Worm (Caenorhabditis elegans) whole organism, late embryonic: ENCODE data around the gene Y39H10B.3.

Source experiments
- C08G9.2 ChIP-seq: sonication (generic microtip); optimal IDR thresholded peaks from 2 replicates; lab custom pipeline; 2016; ENCODE audit warnings: mild to moderate bottlenecking, missing genetic modification characterization, moderate library complexity, missing compliant biosample characterization
- K02D7.2 ChIP-seq: sonication (generic microtip); optimal IDR thresholded peaks from 2 replicates; lab custom pipeline; 2017; ENCODE audit warnings: mild to moderate bottlenecking, missing genetic modification characterization, missing compliant biosample characterization
- K09A11.1 ChIP-seq: sonication (generic microtip); optimal IDR thresholded peaks from 2 replicates; lab custom pipeline; 2017; ENCODE audit warnings: antibody characterized with exemption, mild to moderate bottlenecking, missing genetic modification characterization, missing compliant biosample characterization; ENCODE audit not compliant: insufficient read depth
- ama-1 ChIP-seq: fragments of 150-350 bp; optimal IDR thresholded peaks from 2 replicates; lab custom pipeline; 2014
- ceh-31 ChIP-seq: sonication (generic microtip); optimal IDR thresholded peaks from 2 replicates; lab custom pipeline; 2016; ENCODE audit warnings: missing genetic modification characterization, missing compliant biosample characterization
- ceh-34 ChIP-seq: sonication (generic microtip); optimal IDR thresholded peaks from 2 replicates; lab custom pipeline; 2016; ENCODE audit warnings: mild to moderate bottlenecking, missing genetic modification characterization, missing compliant biosample characterization
- ceh-45 ChIP-seq: fragments of 200-800 bp; sonication (Bioruptor generic); IDR thresholded peaks from 2 replicates; pipeline ENCODE4 v1.3.6; 2022; ENCODE audit warnings: missing genetic modification reagents, missing genetic modification characterization, missing compliant biosample characterization
- dmd-4 ChIP-seq: sonication (generic microtip); optimal IDR thresholded peaks from 2 replicates; lab custom pipeline; 2016; ENCODE audit warnings: borderline replicate concordance, missing genetic modification characterization, missing compliant biosample characterization
- elt-2 ChIP-seq: sonication (generic microtip); optimal IDR thresholded peaks from 2 replicates; lab custom pipeline; 2016; ENCODE audit warnings: missing genetic modification reagents, missing genetic modification characterization, missing compliant biosample characterization
- gmeb-2 ChIP-seq: sonication (generic microtip); optimal IDR thresholded peaks from 2 replicates; lab custom pipeline; 2016; ENCODE audit warnings: missing genetic modification characterization, inconsistent platforms, missing compliant biosample characterization
- lim-6 ChIP-seq: sonication (generic microtip); optimal IDR thresholded peaks from 2 replicates; lab custom pipeline; 2016; ENCODE audit warnings: missing genetic modification characterization, missing compliant biosample characterization
- madf-2 ChIP-seq: sonication (generic microtip); optimal IDR thresholded peaks from 2 replicates; lab custom pipeline; 2017; ENCODE audit warnings: missing genetic modification characterization, missing compliant biosample characterization
- nfya-1 ChIP-seq: sonication (generic microtip); optimal IDR thresholded peaks from 2 replicates; lab custom pipeline; 2017; ENCODE audit warnings: missing genetic modification characterization, mild to moderate bottlenecking, missing compliant biosample characterization, antibody characterized with exemption, moderate library complexity
- npax-4 ChIP-seq: sonication (generic microtip); optimal IDR thresholded peaks from 2 replicates; lab custom pipeline; 2016; ENCODE audit warnings: missing genetic modification characterization, missing compliant biosample characterization
- pat-9 ChIP-seq: fragments of 200-800 bp; sonication (Bioruptor generic); optimal IDR thresholded peaks from 2 replicates; lab custom pipeline; 2018; ENCODE audit warnings: mild to moderate bottlenecking, missing genetic modification characterization, moderate library complexity, missing compliant biosample characterization
- pax-1 ChIP-seq: fragments of 150-350 bp; optimal IDR thresholded peaks from 2 replicates; lab custom pipeline; 2014; ENCODE audit warnings: missing biosample characterization, missing genetic modification characterization
- pha-4 ChIP-seq: fragments of 150-350 bp; optimal IDR thresholded peaks from 2 replicates; lab custom pipeline; 2018; ENCODE audit warnings: missing biosample characterization, missing genetic modification reagents, missing genetic modification characterization
- pros-1 ChIP-seq: fragments of 150-350 bp; optimal IDR thresholded peaks from 2 replicates; lab custom pipeline; 2014; ENCODE audit warnings: missing biosample characterization, missing genetic modification reagents, missing genetic modification characterization
- sdc-2 ChIP-seq: sonication (generic microtip); optimal IDR thresholded peaks from 2 replicates; lab custom pipeline; 2016; ENCODE audit warnings: missing genotype, missing genetic modification characterization, missing compliant biosample characterization
- sox-2 ChIP-seq: fragments of 200-800 bp; sonication (Bioruptor generic); IDR thresholded peaks from 2 replicates; pipeline ENCODE4 v1.3.6; 2022; ENCODE audit warnings: missing genetic modification reagents, missing genetic modification characterization, missing compliant biosample characterization
- tbx-2 ChIP-seq: sonication (generic microtip); optimal IDR thresholded peaks from 2 replicates; lab custom pipeline; 2016; ENCODE audit warnings: missing genetic modification characterization, missing compliant biosample characterization
- tbx-7 ChIP-seq: sonication (generic microtip); optimal IDR thresholded peaks from 2 replicates; lab custom pipeline; 2016; ENCODE audit warnings: missing genotype, missing genetic modification characterization, missing compliant biosample characterization
- ttx-3 ChIP-seq: sonication (generic microtip); optimal IDR thresholded peaks from 2 replicates; lab custom pipeline; 2016; ENCODE audit warnings: missing genetic modification reagents, missing genetic modification characterization, missing compliant biosample characterization
- unc-3 ChIP-seq, 2 experiments: fragments of 200-800 bp in 1 of 2; sonication (Bioruptor generic) in 1 of 2; sonication (generic microtip) in 1 of 2; conservative IDR thresholded peaks in 1 of 2; optimal IDR thresholded peaks in 1 of 2; 2 replicates each; pipeline versions ENCODE4 v1.3.6 to Lab custom; 2016 to 2022; ENCODE audit warnings: missing compliant biosample characterization in 2 of 2, missing genetic modification characterization in 2 of 2, missing genetic modification reagents in 1 of 2
- unc-42 ChIP-seq: sonication (generic microtip); optimal IDR thresholded peaks from 2 replicates; lab custom pipeline; 2016; ENCODE audit warnings: missing genotype, missing genetic modification characterization, missing compliant biosample characterization
- unc-86 ChIP-seq: sonication (generic microtip); optimal IDR thresholded peaks from 2 replicates; lab custom pipeline; 2016; ENCODE audit warnings: missing genetic modification characterization, missing compliant biosample characterization

The Y39H10B.3 gene

DNA sequence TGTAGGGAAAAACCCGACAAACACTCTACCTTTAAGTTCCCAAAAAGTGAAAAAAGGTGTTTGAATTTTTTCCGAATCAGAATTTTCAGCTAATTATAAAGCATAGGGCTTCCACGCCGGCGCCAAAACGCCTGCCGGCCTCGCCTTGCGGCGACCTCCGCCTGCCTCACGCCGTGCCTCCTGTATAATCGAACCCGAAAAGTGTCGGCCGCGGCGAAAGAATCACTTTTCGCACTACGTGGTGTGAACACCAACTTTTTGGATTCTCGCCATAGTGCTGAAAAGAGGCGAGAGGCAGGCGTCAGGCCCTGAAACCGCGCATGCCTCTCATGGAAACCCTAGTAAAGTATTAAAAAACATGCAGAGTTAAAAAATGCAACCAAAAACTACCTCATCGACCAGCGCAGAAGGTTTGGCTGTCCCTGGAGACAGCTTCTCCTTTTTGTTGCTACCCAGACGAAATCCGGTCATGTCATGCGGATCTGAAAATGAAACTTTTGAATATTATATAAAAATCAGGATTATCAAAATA is 45.0 kb downstream of the Y39H10B.3 start, which contains the start of gene nrsn-1:
TSS of gene nrsn-1 (minus strand) at position 482 of the 532 bp plus-strand sequence.
- TF ChIP-seq nfya-1 (tag; lab: Kevin White, UChicago) (no peak), pat-9 (no peak), elt-2 (no peak), K09A11.1 (tag; lab: Kevin White, UChicago) (no peak), ttx-3 (tag; lab: Kevin White, UChicago) (no peak), npax-4 (tag; lab: Kevin White, UChicago) (no peak), ama-1 (no peak), gmeb-2 (tag; lab: Kevin White, UChicago) (no peak)

DNA sequence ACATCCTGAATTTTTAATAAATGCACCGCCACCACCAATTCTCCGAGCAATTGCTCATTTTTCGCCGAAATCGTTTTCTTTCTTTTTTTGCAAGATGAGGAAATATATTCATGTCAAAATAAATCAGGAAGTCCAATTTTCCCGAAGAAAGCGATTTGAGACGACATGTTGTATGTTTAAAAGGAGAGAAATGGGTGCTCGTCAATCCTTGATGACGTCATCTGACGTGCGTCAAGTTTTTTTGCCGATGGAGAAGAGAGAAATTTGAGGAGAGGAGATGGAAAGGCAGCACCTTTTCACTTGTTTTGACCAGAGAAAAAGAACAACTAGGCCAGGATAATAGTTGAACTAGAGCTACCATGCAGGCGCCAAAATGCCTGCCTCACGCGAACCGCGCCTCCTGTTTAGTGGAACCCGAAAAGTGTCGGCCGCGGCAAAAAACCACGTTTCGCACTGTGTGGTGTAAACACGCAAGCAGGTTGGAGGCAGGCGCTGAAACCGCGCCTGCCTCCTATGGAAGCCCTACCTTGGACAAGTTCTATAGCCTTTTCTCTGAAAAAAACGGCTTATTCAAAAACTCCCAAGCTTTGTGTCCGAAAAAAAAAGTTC is 45.8 kb downstream of the Y39H10B.3 start:
- TF ChIP-seq unc-42 (tag; lab: Kevin White, UChicago) = peak; percentile 35
- no peak for TF ChIP-seq pros-1 (tag; lab: Kevin White, UChicago)

DNA sequence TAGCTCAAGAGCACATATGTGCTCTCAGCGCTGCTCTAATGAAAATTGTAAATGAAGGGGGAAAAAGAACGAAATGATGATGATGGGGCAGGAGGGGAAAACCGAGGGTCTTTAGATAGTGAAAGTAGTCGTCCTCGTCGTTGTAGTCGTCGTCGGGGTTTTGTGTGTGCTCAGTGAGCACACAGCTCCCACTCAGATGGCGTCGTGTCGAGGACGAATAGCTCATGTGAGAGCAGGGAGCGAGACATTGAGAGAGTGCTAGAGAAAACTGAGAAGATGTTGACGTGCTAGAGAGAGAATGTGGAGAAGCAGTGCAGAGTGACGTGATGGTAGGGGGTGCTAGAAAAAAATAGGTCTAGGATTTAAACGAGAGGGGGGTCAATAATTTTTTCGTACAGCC is 47.2 kb downstream of the Y39H10B.3 start:
- TF ChIP-seq pha-4 (tag; lab: Kevin White, UChicago) (no peak), unc-42 (tag; lab: Kevin White, UChicago) (peak; percentile 28), ceh-31 (peak; percentile 39), ceh-45 (GFP tag; lab: Robert Waterston, UW) (no peak), C08G9.2 (tag; lab: Kevin White, UChicago) (peak; percentile 21), lim-6 (tag; lab: Kevin White, UChicago) (peak; percentile 68), sdc-2 (tag; lab: Kevin White, UChicago) (peak; percentile 10), tbx-2 (tag; lab: Kevin White, UChicago) (peak; percentile 35), tbx-7 (tag; lab: Kevin White, UChicago) (no peak), nfya-1 (tag; lab: Kevin White, UChicago) (peak; percentile 38)

DNA sequence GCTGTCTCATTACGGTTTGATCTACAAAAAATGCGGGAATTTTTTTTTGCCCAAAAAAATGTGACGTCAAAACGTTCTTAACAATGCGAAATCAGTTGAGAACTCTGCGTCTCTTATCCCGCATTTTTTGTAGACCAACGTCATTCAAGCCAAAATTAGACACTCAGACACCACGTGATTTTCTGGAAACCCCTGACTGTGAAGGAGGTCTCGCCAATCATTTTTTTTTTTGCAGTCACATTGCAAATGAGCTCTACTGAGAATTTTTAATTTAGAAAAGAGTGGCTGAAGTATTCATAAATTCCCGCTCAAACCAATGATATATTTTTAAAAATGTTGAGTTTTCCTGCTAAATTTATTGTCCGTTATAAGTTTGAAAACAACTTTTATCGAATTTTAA is 47.9 kb downstream of the Y39H10B.3 start:
- no peak for TF ChIP-seq madf-2 (tag; lab: Kevin White, UChicago)
- TF ChIP-seq unc-3 (GFP tag; conservative IDR thresholded peaks at IDR 0.05; lab: Robert Waterston, UW) = no peak
- TF ChIP-seq unc-3 (tag; optimal IDR thresholded peaks at IDR 0.05; lab: Kevin White, UChicago) = no peak
- no peak for TF ChIP-seq sox-2
- no peak for TF ChIP-seq pax-1 (tag; lab: Kevin White, UChicago)
- no peak for TF ChIP-seq K02D7.2 (tag; lab: Kevin White, UChicago)
- TF ChIP-seq unc-86 = no peak
- TF ChIP-seq ttx-3 (tag; lab: Kevin White, UChicago) = no peak
- no peak for TF ChIP-seq ceh-34 (tag; lab: Kevin White, UChicago)
- TF ChIP-seq dmd-4 (tag; lab: Kevin White, UChicago) = no peak
